Worm (Caenorhabditis elegans) whole organism, midembryonic: ENCODE results near the gene K09H11.9.

ENCODE experiments used
- T22C8.4 ChIP-seq: fragments of 200-800 bp; sonication (Bioruptor generic); IDR thresholded peaks from 2 replicates; pipeline ENCODE4 v1.3.6; 2022; ENCODE audit warnings: missing genetic modification characterization, missing compliant biosample characterization
- cog-1 ChIP-seq: sonication (generic microtip); optimal IDR thresholded peaks from 2 replicates; lab custom pipeline; 2016; ENCODE audit warnings: missing genetic modification characterization, missing compliant biosample characterization
- flt-1 ChIP-seq: fragments of 200-800 bp; sonication (Bioruptor generic); IDR thresholded peaks from 2 replicates; pipeline ENCODE4 v1.3.6; 2022; ENCODE audit warnings: missing genetic modification characterization, missing compliant biosample characterization
- klf-2 ChIP-seq: fragments of 200-800 bp; sonication (Bioruptor generic); conservative IDR thresholded peaks from 2 replicates; pipeline ENCODE4 v1.3.6; 2022; ENCODE audit warnings: missing genetic modification reagents, missing genetic modification characterization, missing compliant biosample characterization
- med-1 ChIP-seq: sonication (generic microtip); optimal IDR thresholded peaks from 2 replicates; lab custom pipeline; 2017; ENCODE audit warnings: missing genetic modification characterization, mild to moderate bottlenecking, missing compliant biosample characterization, antibody characterized with exemption, missing genetic modification reagents; ENCODE audit not compliant: insufficient read depth
- ref-1 ChIP-seq: fragments of 200-800 bp; sonication (Bioruptor generic); conservative IDR thresholded peaks from 2 replicates; pipeline ENCODE4 v1.3.6; 2022; ENCODE audit warnings: missing genetic modification reagents, missing genetic modification characterization, missing compliant biosample characterization
- tab-1 ChIP-seq: fragments of 200-800 bp; sonication (Bioruptor generic); IDR thresholded peaks from 2 replicates; pipeline ENCODE4 v1.3.6; 2022; ENCODE audit warnings: missing genetic modification characterization, missing compliant biosample characterization
- ztf-23 ChIP-seq: fragments of 200-800 bp; sonication (Bioruptor generic); IDR thresholded peaks from 2 replicates; pipeline ENCODE4 v1.3.6; 2022; ENCODE audit warnings: missing genetic modification reagents, missing genetic modification characterization, missing compliant biosample characterization
- ztf-29 ChIP-seq: fragments of 200-800 bp; sonication (Bioruptor generic); IDR thresholded peaks from 2 replicates; pipeline ENCODE4 v1.3.6; 2022; ENCODE audit warnings: missing genetic modification reagents, missing genetic modification characterization, missing compliant biosample characterization

K09H11.9 gene

DNA sequence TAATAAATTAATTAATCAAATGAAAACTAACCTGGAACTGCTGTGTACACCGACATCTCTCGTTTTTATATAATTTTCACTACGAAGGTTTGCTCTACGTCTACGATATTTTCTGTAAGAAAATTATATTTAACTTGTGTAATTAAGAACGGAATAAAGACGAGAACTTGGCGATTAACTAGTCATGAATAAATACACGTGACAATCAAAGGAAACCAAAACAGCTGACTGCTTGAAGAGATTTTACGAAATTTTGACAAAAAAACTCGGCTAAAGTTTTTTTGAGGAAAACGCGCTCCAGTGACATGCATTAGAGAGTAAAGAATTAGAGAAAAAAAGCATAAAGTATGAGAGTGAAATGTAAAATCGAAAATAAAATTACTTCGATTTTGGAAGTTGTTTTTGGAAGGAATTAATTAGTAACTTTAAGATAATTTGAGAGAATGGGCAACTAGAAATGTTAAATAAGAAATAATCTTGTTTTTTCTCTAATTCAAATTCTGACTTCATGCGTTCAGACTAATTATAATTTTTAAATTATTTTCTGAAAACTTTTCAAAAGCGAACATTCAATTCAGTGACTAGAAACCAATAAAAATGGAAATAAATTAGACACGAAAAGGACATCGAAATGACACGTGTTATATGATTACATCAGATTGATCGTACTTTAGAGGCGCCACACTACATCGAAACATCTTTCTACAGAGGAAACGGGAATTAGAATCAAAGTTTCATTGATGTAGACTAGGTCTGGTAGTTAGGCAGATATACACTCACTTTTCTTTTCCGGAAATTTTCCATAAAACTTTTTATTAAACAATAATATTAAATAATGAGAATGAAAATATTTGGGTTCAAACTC is 29.1 kb downstream of the K09H11.9 start, which contains the start of gene F25B4.7:
F25B4.7 (minus strand) TSS at position 112 of the 865 bp plus-strand sequence.
- TF ChIP-seq klf-2 (GFP tag; lab: Robert Waterston, UW) (no peak), flt-1 (GFP tag; lab: Robert Waterston, UW) (no peak)

ce11 chrV:5684534-5684933 is 31.9 kb downstream of the K09H11.9 start, which contains the start of the genes hmgs-1 and F25B4.4:
Gene hmgs-1 (minus strand): TSS chrV:5684589.
Gene F25B4.4 (plus strand): TSS chrV:5684873.
- TF ChIP-seq ref-1 (no peak), cog-1 (peak; percentile 39), T22C8.4 (GFP tag; lab: Robert Waterston, UW) (no peak), flt-1 (GFP tag; lab: Robert Waterston, UW) (0 out of 2 replicates have a peak, but pooled peaks have one; percentile 27), tab-1 (no peak), ztf-23 (GFP tag; lab: Robert Waterston, UW) (no peak), med-1 (GFP tag; lab: Kevin White, UChicago) (no peak), ztf-29 (GFP tag; lab: Robert Waterston, UW) (no peak), klf-2 (GFP tag; lab: Robert Waterston, UW) (no peak)

- TF ChIP-seq klf-2 (GFP tag; lab: Robert Waterston, UW) (no peak), T22C8.4 (GFP tag; lab: Robert Waterston, UW) (no peak), ref-1 (no peak), flt-1 (GFP tag; lab: Robert Waterston, UW) (no peak), cog-1 (no peak), ztf-29 (GFP tag; lab: Robert Waterston, UW) (no peak), ztf-23 (GFP tag; lab: Robert Waterston, UW) (no peak), med-1 (GFP tag; lab: Kevin White, UChicago) (no peak), tab-1 (no peak)
These were observed 33.9 kb downstream of the K09H11.9 start, which contains the start of gene prp-39 for ce11 chrV:5682530-5682929. Gene prp-39 (minus strand): TSS chrV:5682630.

DNA sequence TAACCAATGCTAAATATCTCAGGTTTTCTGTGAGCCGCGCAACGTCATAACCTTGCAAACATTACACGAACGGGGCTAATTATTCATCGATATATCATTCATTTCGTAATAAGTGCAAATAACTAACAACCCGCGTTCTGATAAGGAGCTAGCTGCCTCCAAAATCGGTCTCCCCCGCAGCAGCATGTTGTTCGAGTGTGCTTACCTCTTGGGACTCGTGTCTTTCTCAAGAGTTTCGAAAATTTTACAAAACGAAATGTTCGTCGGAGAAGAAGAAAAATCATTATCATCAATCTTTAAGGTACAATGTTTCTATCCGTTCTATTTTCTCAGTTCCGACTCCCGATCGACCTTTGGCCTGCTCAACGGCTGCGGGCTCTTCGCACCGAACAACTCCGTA is 38.5 kb downstream of the K09H11.9 start:
- TF ChIP-seq ztf-29 (GFP tag; lab: Robert Waterston, UW) = no peak
- TF ChIP-seq ref-1 = no peak
- no peak for TF ChIP-seq T22C8.4 (GFP tag; lab: Robert Waterston, UW)
- no peak for TF ChIP-seq flt-1 (GFP tag; lab: Robert Waterston, UW)
- TF ChIP-seq ztf-23 (GFP tag; lab: Robert Waterston, UW) = no peak

ce11 chrV:5676011-5676410 is 40.4 kb downstream of the K09H11.9 start, which contains the start of gene pqn-13:
Gene pqn-13 (minus strand): TSS chrV:5676111.
- TF ChIP-seq klf-2 (GFP tag; lab: Robert Waterston, UW) = no peak
- TF ChIP-seq med-1 (GFP tag; lab: Kevin White, UChicago) = no peak
- no peak for TF ChIP-seq ztf-29 (GFP tag; lab: Robert Waterston, UW)
- TF ChIP-seq ref-1 = no peak
- no peak for TF ChIP-seq tab-1
- TF ChIP-seq cog-1 = no peak
- TF ChIP-seq flt-1 (GFP tag; lab: Robert Waterston, UW) = no peak
- TF ChIP-seq T22C8.4 (GFP tag; lab: Robert Waterston, UW) = no peak
- no peak for TF ChIP-seq ztf-23 (GFP tag; lab: Robert Waterston, UW)

- TF ChIP-seq ztf-29 (GFP tag; lab: Robert Waterston, UW) (no peak), T22C8.4 (GFP tag; lab: Robert Waterston, UW) (no peak), klf-2 (GFP tag; lab: Robert Waterston, UW) (no peak), tab-1 (no peak), med-1 (GFP tag; lab: Kevin White, UChicago) (no peak), cog-1 (no peak), ref-1 (no peak), ztf-23 (GFP tag; lab: Robert Waterston, UW) (no peak)
These were observed 44.1 kb downstream of the K09H11.9 start for ce11 chrV:5672270-5672669.

DNA sequence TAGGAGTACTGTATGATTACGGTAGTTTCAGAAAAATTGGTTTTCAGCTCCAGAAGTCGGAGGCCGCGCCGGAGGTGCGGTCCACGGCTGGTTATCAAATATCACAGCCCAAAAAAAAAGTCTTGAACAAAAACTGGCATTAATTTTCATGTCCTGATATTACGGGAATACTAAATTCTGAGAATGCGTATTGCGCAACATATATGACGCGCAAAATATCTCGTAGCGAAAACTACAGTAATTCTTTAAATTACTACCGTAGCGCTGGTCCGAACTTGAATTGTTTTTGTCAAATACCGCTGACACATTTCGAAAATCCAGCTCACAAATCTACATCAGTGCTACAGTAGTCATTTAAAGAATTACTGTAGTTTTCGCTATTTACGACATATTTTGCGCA is 47.4 kb downstream of the K09H11.9 start:
- TF ChIP-seq T22C8.4 (GFP tag; lab: Robert Waterston, UW) = no peak
- TF ChIP-seq cog-1 = no peak
- TF ChIP-seq klf-2 (GFP tag; lab: Robert Waterston, UW) = no peak
- TF ChIP-seq flt-1 (GFP tag; lab: Robert Waterston, UW) = no peak
- TF ChIP-seq ztf-29 (GFP tag; lab: Robert Waterston, UW) = no peak
- TF ChIP-seq tab-1 = no peak
- TF ChIP-seq ztf-23 (GFP tag; lab: Robert Waterston, UW) = no peak
- no peak for TF ChIP-seq med-1 (GFP tag; lab: Kevin White, UChicago)
- no peak for TF ChIP-seq ref-1

DNA sequence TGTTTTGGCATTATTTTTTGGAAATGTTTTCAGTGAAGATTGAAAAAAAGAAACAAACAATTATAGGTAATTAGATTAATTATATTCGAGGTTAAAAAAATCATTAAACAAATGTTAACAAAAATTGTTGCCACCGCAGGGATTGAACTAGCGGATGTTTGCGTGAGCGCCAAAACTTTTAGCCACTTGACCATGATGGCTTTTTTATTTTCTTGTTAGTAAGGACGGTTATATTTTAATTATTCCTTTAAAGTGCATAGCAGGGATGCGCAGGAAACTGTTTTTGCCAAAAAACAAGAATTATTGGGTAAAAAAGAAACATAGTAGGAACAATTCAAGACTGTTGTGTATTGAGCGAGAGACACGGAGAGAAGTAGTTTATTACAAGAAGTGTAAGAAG is 49.1 kb downstream of the K09H11.9 start:
- TF ChIP-seq flt-1 (GFP tag; lab: Robert Waterston, UW) (peak; percentile 42; the same call in 1 of the 2 replicates), cog-1 (no peak), med-1 (GFP tag; lab: Kevin White, UChicago) (no peak), ztf-23 (GFP tag; lab: Robert Waterston, UW) (no peak)

- no peak for TF ChIP-seq T22C8.4 (GFP tag; lab: Robert Waterston, UW)
- TF ChIP-seq med-1 (GFP tag; lab: Kevin White, UChicago) = no peak
- no peak for TF ChIP-seq ztf-23 (GFP tag; lab: Robert Waterston, UW)
- TF ChIP-seq ztf-29 (GFP tag; lab: Robert Waterston, UW) = no peak
- no peak for TF ChIP-seq ref-1
- TF ChIP-seq flt-1 (GFP tag; lab: Robert Waterston, UW) = no peak
- no peak for TF ChIP-seq klf-2 (GFP tag; lab: Robert Waterston, UW)
These were observed 50.2 kb downstream of the K09H11.9 start, which contains the start of gene C14C11.7 for ce11 chrV:5666036-5666729. Gene C14C11.7 (minus strand): TSS chrV:5666086.
